Worm (Caenorhabditis elegans) whole organism, L4 larva: ENCODE results near the gene asp-19.

Experiments used
- ceh-32 ChIP-seq: sonication (generic microtip); optimal IDR thresholded peaks from 2 replicates; lab custom pipeline; 2016; ENCODE audit warnings: mild to moderate bottlenecking, missing genetic modification characterization, missing compliant biosample characterization; ENCODE audit not compliant: poor library complexity
- cey-2 ChIP-seq: sonication (generic microtip); optimal IDR thresholded peaks from 3 replicates; lab custom pipeline; 2017; ENCODE audit warnings: missing genetic modification characterization, mild to moderate bottlenecking, missing compliant biosample characterization, antibody characterized with exemption, borderline replicate concordance; ENCODE audit not compliant: insufficient read depth
- lim-7 ChIP-seq: fragments of 200-800 bp; sonication (Bioruptor generic); IDR thresholded peaks from 2 replicates; pipeline ENCODE4 v1.3.6; 2022; ENCODE audit warnings: missing genetic modification characterization, missing compliant biosample characterization
- lin-13 ChIP-seq: fragments of 150-350 bp; optimal IDR thresholded peaks from 2 replicates; lab custom pipeline; 2014; ENCODE audit warnings: missing biosample characterization, missing genetic modification reagents, missing genetic modification characterization
- nhr-25 ChIP-seq: sonication (generic microtip); optimal IDR thresholded peaks from 2 replicates; lab custom pipeline; 2017; ENCODE audit warnings: missing genetic modification characterization, mild to moderate bottlenecking, missing compliant biosample characterization, antibody characterized with exemption, moderate library complexity, borderline replicate concordance; ENCODE audit not compliant: insufficient read depth
- unc-39 ChIP-seq: sonication (generic microtip); optimal IDR thresholded peaks from 2 replicates; lab custom pipeline; 2017; ENCODE audit warnings: missing biosample characterization, missing genetic modification characterization

- TF ChIP-seq nhr-25 (no peak), unc-39 (tag; lab: Kevin White, UChicago) (no peak), lin-13 (GFP tag; lab: Kevin White, UChicago) (peak; percentile 64), lim-7 (GFP tag; lab: Robert Waterston, UW) (no peak), cey-2 (tag; lab: Kevin White, UChicago) (no peak), ceh-32 (tag; lab: Kevin White, UChicago) (no peak)
Observed at ce11 chrV:18723604-18724003, 5.6 kb downstream of the asp-19 start.
